Worm (Caenorhabditis elegans): ENCODE results near the gene B0280.2.

ce11 chrIII:7111793-7112192 is 12.7 kb upstream of the B0280.2 start, which contains the start of gene B0280.7:
- TF ChIP-seq mdl-1 (tag; optimal IDR thresholded peaks at IDR 0.05), result no peak
- TF ChIP-seq unc-62 (GFP tag; optimal IDR thresholded peaks at IDR 0.05), result no peak
- TF ChIP-seq nhr-21 (tag; optimal IDR thresholded peaks at IDR 0.05), result no peak
- TF ChIP-seq lin-13 (GFP tag; optimal IDR thresholded peaks at IDR 0.05), result no peak
- TF ChIP-seq sma-3 (GFP tag; optimal IDR thresholded peaks at IDR 0.05), result no peak

Measured in whole organism, L2 larva.